Fruit fly (Drosophila melanogaster) whole organism, embryonic: ENCODE data around the gene CG1273.

ENCODE experiments used
- Ada2b ChIP-seq: fragments of 200-800 bp; sonication (Bioruptor generic); IDR thresholded peaks from 2 replicates; pipeline ENCODE4 v1.3.6; 2022; ENCODE audit warnings: missing biosample characterization, missing genetic modification characterization
- B-H2 ChIP-seq: fragments of 200-800 bp; sonication (Bioruptor generic); optimal IDR thresholded peaks from 2 replicates; lab custom pipeline; 2018; ENCODE audit warnings: missing biosample characterization, mild to moderate bottlenecking, missing genetic modification characterization
- CG12769 ChIP-seq: fragments of 200-800 bp; sonication (Bioruptor generic); optimal IDR thresholded peaks from 2 replicates; lab custom pipeline; 2019; ENCODE audit warnings: missing biosample characterization, mild to moderate bottlenecking, missing genetic modification characterization, moderate library complexity
- CG13624 ChIP-seq: fragments of 200-800 bp; sonication (Bioruptor generic); optimal IDR thresholded peaks from 2 replicates; lab custom pipeline; 2016; ENCODE audit warnings: missing biosample characterization, missing genetic modification characterization
- CG14014 ChIP-seq: fragments of 200-800 bp; sonication (Bioruptor generic); IDR thresholded peaks from 2 replicates; pipeline ENCODE4 v1.3.6; 2022; ENCODE audit warnings: missing biosample characterization, missing genetic modification characterization
- CG15073 ChIP-seq: fragments of 200-800 bp; sonication (Bioruptor generic); optimal IDR thresholded peaks from 2 replicates; lab custom pipeline; 2016; ENCODE audit warnings: missing biosample characterization, missing genetic modification characterization
- CG1529 ChIP-seq: fragments of 200-800 bp; sonication (Bioruptor generic); optimal IDR thresholded peaks from 3 replicates; lab custom pipeline; 2018; ENCODE audit warnings: missing biosample characterization, missing genetic modification characterization
- CG15696 ChIP-seq: fragments of 200-800 bp; sonication (Bioruptor generic); optimal IDR thresholded peaks from 2 replicates; lab custom pipeline; 2019; ENCODE audit warnings: missing biosample characterization, mild to moderate bottlenecking, missing genetic modification characterization, moderate library complexity
- CG17361 ChIP-seq: fragments of 200-800 bp; sonication (Bioruptor generic); IDR thresholded peaks from 3 replicates; pipeline ENCODE4 v1.3.6; 2022; ENCODE audit warnings: missing biosample characterization, missing genetic modification characterization
- CG18619 ChIP-seq: fragments of 200-800 bp; sonication (Bioruptor generic); optimal IDR thresholded peaks from 3 replicates; lab custom pipeline; 2017; ENCODE audit warnings: missing biosample characterization, mild to moderate bottlenecking, missing genetic modification characterization
- CG2889 ChIP-seq: fragments of 200-800 bp; sonication (Bioruptor generic); IDR thresholded peaks from 3 replicates; pipeline ENCODE4 v1.3.6; 2022; ENCODE audit warnings: missing biosample characterization, missing genetic modification characterization
- CG31441 ChIP-seq: fragments of 200-800 bp; sonication (Bioruptor generic); IDR thresholded peaks from 2 replicates; pipeline ENCODE4 v1.3.6; 2022; ENCODE audit warnings: missing biosample characterization, missing genetic modification characterization
- CG4730 ChIP-seq: fragments of 200-800 bp; sonication (Bioruptor generic); IDR thresholded peaks from 2 replicates; pipeline ENCODE4 v1.3.6; 2022; ENCODE audit warnings: missing biosample characterization, missing genetic modification characterization
- CG6765 ChIP-seq: fragments of 200-800 bp; sonication (Bioruptor generic); optimal IDR thresholded peaks from 3 replicates; lab custom pipeline; 2017; ENCODE audit warnings: missing biosample characterization, mild to moderate bottlenecking, missing genetic modification characterization
- CG7786 ChIP-seq: fragments of 200-800 bp; sonication (Bioruptor generic); optimal IDR thresholded peaks from 2 replicates; lab custom pipeline; 2016; ENCODE audit warnings: missing biosample characterization, missing genetic modification characterization
- CG8359 ChIP-seq: fragments of 200-800 bp; sonication (Bioruptor generic); optimal IDR thresholded peaks from 2 replicates; lab custom pipeline; 2017; ENCODE audit warnings: missing biosample characterization, mild to moderate bottlenecking, missing genetic modification characterization, borderline replicate concordance
- CG9215 ChIP-seq: fragments of 200-800 bp; sonication (Bioruptor generic); IDR thresholded peaks from 2 replicates; pipeline ENCODE4 v1.3.6; 2022; ENCODE audit warnings: missing biosample characterization, missing genetic modification characterization
- CG9797 ChIP-seq: fragments of 200-800 bp; sonication (Bioruptor generic); optimal IDR thresholded peaks from 3 replicates; lab custom pipeline; 2018; ENCODE audit warnings: missing biosample characterization, mild to moderate bottlenecking, missing genetic modification characterization
- D ChIP-seq, 2 experiments: fragments of 200-800 bp in 1 of 2; fragments of >200 bp in 1 of 2; sonication (Bioruptor generic) in 1 of 2; optimal IDR thresholded peaks; 2 replicates in 1 of 2; 3 replicates in 1 of 2; lab custom pipeline; 2017; ENCODE audit warnings: mild to moderate bottlenecking in 1 of 2, missing biosample characterization in 1 of 2, missing genetic modification characterization in 1 of 2, missing genetic modification reagents in 1 of 2
- Dad ChIP-seq: fragments of 200-800 bp; sonication (Bioruptor generic); optimal IDR thresholded peaks from 3 replicates; lab custom pipeline; 2016; ENCODE audit warnings: missing biosample characterization, missing genetic modification characterization
- Deaf1 ChIP-seq: fragments of 200-800 bp; optimal IDR thresholded peaks from 3 replicates; lab custom pipeline; 2019; ENCODE audit warnings: missing biosample characterization, mild to moderate bottlenecking, missing genetic modification characterization, moderate library complexity
- Elba2 ChIP-seq: fragments of 200-800 bp; sonication (Bioruptor generic); optimal IDR thresholded peaks from 3 replicates; lab custom pipeline; 2016; ENCODE audit warnings: missing biosample characterization, missing genetic modification characterization
- Hr3 ChIP-seq: fragments of 200-800 bp; sonication (Bioruptor generic); optimal IDR thresholded peaks from 3 replicates; lab custom pipeline; 2016; ENCODE audit warnings: missing biosample characterization, missing genetic modification characterization
- Jarid2 ChIP-seq: fragments of 200-800 bp; sonication (Bioruptor generic); optimal IDR thresholded peaks from 3 replicates; lab custom pipeline; 2017; ENCODE audit warnings: mild to moderate bottlenecking, missing biosample characterization, missing genetic modification reagents, missing genetic modification characterization
- Lhr ChIP-seq: fragments of 200-800 bp; sonication (Bioruptor generic); optimal IDR thresholded peaks from 3 replicates; lab custom pipeline; 2017; ENCODE audit warnings: mild to moderate bottlenecking, missing biosample characterization, missing genetic modification reagents, missing genetic modification characterization
- NfI ChIP-seq: fragments of 200-800 bp; sonication (Bioruptor generic); optimal IDR thresholded peaks from 3 replicates; lab custom pipeline; 2018; ENCODE audit warnings: missing biosample characterization, mild to moderate bottlenecking, missing genetic modification characterization, moderate library complexity
- Poxn ChIP-seq: fragments of 200-800 bp; sonication (Bioruptor generic); IDR thresholded peaks from 2 replicates; pipeline ENCODE4 v1.3.6; 2022; ENCODE audit warnings: missing biosample characterization, missing genetic modification characterization
- Sin3A ChIP-seq: fragments of >200 bp; optimal IDR thresholded peaks from 2 replicates; lab custom pipeline; 2018
- ab ChIP-seq: fragments of 200-800 bp; sonication (Bioruptor generic); optimal IDR thresholded peaks from 2 replicates; lab custom pipeline; 2016; ENCODE audit warnings: missing biosample characterization, missing genetic modification characterization
- aop ChIP-seq: fragments of 200-800 bp; sonication (Bioruptor generic); IDR thresholded peaks from 2 replicates; pipeline ENCODE4 v1.3.6; 2022; ENCODE audit warnings: missing biosample characterization, missing genetic modification characterization
- ara ChIP-seq: fragments of 200-800 bp; sonication (Bioruptor generic); IDR thresholded peaks from 2 replicates; pipeline ENCODE4 v1.3.6; 2022; ENCODE audit warnings: missing biosample characterization, missing genetic modification characterization
- ato ChIP-seq: fragments of 200-800 bp; sonication (Bioruptor generic); IDR thresholded peaks from 2 replicates; pipeline ENCODE4 v1.3.6; 2022; ENCODE audit warnings: missing biosample characterization, missing genetic modification characterization; ENCODE audit not compliant: partially characterized antibody
- caup ChIP-seq: fragments of 200-800 bp; sonication (Bioruptor generic); optimal IDR thresholded peaks from 3 replicates; lab custom pipeline; 2017; ENCODE audit warnings: missing biosample characterization, mild to moderate bottlenecking, missing genetic modification characterization, moderate library complexity; ENCODE audit not compliant: severe bottlenecking
- eve ChIP-seq, 2 experiments: fragments of >200 bp; optimal IDR thresholded peaks; 2 replicates each; lab custom pipeline; 2017; ENCODE audit warnings: missing biosample characterization in 2 of 2, missing genetic modification characterization in 2 of 2
- gcm ChIP-seq: fragments of 200-800 bp; sonication (Bioruptor generic); optimal IDR thresholded peaks from 2 replicates; lab custom pipeline; 2019; ENCODE audit warnings: missing biosample characterization, mild to moderate bottlenecking, missing genetic modification characterization, moderate library complexity
- h ChIP-seq: fragments of >200 bp; optimal IDR thresholded peaks from 2 replicates; lab custom pipeline; 2017
- lov ChIP-seq, 2 experiments: fragments of 200-800 bp in 1 of 2; fragments of >200 bp in 1 of 2; sonication (Bioruptor generic) in 1 of 2; IDR thresholded peaks in 1 of 2; optimal IDR thresholded peaks in 1 of 2; 2 replicates in 1 of 2; 3 replicates in 1 of 2; pipeline versions ENCODE4 v1.3.6 to Lab custom; 2017 to 2022; ENCODE audit warnings: missing biosample characterization in 1 of 2, missing genetic modification characterization in 1 of 2
- otp ChIP-seq: fragments of 200-800 bp; sonication (Bioruptor generic); IDR thresholded peaks from 3 replicates; pipeline ENCODE4, ENCODE4 v1.3.6; 2022; ENCODE audit warnings: missing biosample characterization, missing genetic modification characterization
- pb ChIP-seq: fragments of 200-800 bp; sonication (Bioruptor generic); optimal IDR thresholded peaks from 3 replicates; lab custom pipeline; 2016; ENCODE audit warnings: missing biosample characterization, missing genetic modification characterization
- pho ChIP-seq: fragments of 200-800 bp; sonication (Bioruptor generic); optimal IDR thresholded peaks from 2 replicates; lab custom pipeline; 2016; ENCODE audit warnings: missing biosample characterization, missing genetic modification characterization
- ranshi ChIP-seq: fragments of 200-800 bp; sonication (Bioruptor generic); IDR thresholded peaks from 2 replicates; pipeline ENCODE4 v1.3.6; 2022; ENCODE audit warnings: missing biosample characterization, missing genetic modification characterization
- sd ChIP-seq: fragments of 200-800 bp; sonication (Bioruptor generic); optimal IDR thresholded peaks from 3 replicates; lab custom pipeline; 2018; ENCODE audit warnings: missing biosample characterization, mild to moderate bottlenecking, missing genetic modification characterization, moderate library complexity
- shn ChIP-seq: fragments of 200-800 bp; sonication (Bioruptor generic); optimal IDR thresholded peaks from 3 replicates; lab custom pipeline; 2016; ENCODE audit warnings: missing biosample characterization, missing genetic modification characterization
- sug ChIP-seq: fragments of 200-800 bp; optimal IDR thresholded peaks from 2 replicates; lab custom pipeline; 2019; ENCODE audit warnings: missing biosample characterization, mild to moderate bottlenecking, missing genetic modification characterization, moderate library complexity
- toy ChIP-seq: fragments of 200-800 bp; sonication (Bioruptor generic); IDR thresholded peaks from 2 replicates; pipeline ENCODE4 v1.3.6; 2022; ENCODE audit warnings: missing biosample characterization, missing genetic modification characterization
- tup ChIP-seq: fragments of 200-800 bp; sonication (Bioruptor generic); optimal IDR thresholded peaks from 2 replicates; lab custom pipeline; 2016; ENCODE audit warnings: missing biosample characterization, mild to moderate bottlenecking, missing genetic modification characterization, moderate library complexity
- twi ChIP-seq: fragments of 200-800 bp; optimal IDR thresholded peaks from 2 replicates; lab custom pipeline; 2019; ENCODE audit warnings: missing biosample characterization, mild to moderate bottlenecking, missing genetic modification characterization, moderate library complexity
- zen2 ChIP-seq: fragments of 200-800 bp; sonication (Bioruptor generic); IDR thresholded peaks from 3 replicates; pipeline ENCODE4 v1.3.6; 2022; ENCODE audit warnings: missing biosample characterization, missing genetic modification characterization; ENCODE audit not compliant: partially characterized antibody
- zf30C ChIP-seq: fragments of 200-800 bp; sonication (Bioruptor generic); optimal IDR thresholded peaks from 3 replicates; lab custom pipeline; 2018; ENCODE audit warnings: missing biosample characterization, mild to moderate bottlenecking, missing genetic modification characterization

The CG1273 gene

dm6 chr3L:4228187-4228836 lies 35.2 kb upstream of the CG1273 start (continued):
- TF ChIP-seq CG8359 (GFP tag; lab: Kevin White, UChicago), result peak; percentile 91
- TF ChIP-seq Jarid2 (GFP tag; lab: Kevin White, UChicago), result peak; percentile 81
- peak; percentile 91 for TF ChIP-seq tup
- peak; percentile 95 for TF ChIP-seq CG14014 (GFP tag; lab: Robert Waterston, UW)
- TF ChIP-seq lov (optimal IDR thresholded peaks at IDR 0.05; lab: Kevin White, UChicago), result no peak
- peak; percentile 97 for TF ChIP-seq lov (GFP tag; IDR thresholded peaks at IDR 0.05; lab: Robert Waterston, UW)
- TF ChIP-seq eve (GFP tag; optimal IDR thresholded peaks at IDR 0.05; lab: Kevin White, UChicago), result peak in 1 of 2 experiments; percentile 97
- TF ChIP-seq Dad (GFP tag; lab: Kevin White, UChicago), result peak; percentile 93
- peak; percentile 81 for TF ChIP-seq Deaf1 (tag; lab: Kevin White, UChicago)
- peak; percentile 95 for TF ChIP-seq aop
- peak; percentile 44 for TF ChIP-seq CG9797 (GFP tag; lab: Kevin White, UChicago)
- TF ChIP-seq pho, result peak; percentile 78
- peak; percentile 96 for TF ChIP-seq Lhr (GFP tag; lab: Kevin White, UChicago)
- peak; percentile 98 for TF ChIP-seq ara (GFP tag; lab: Robert Waterston, UW)
- TF ChIP-seq CG1529 (GFP tag; lab: Kevin White, UChicago), result peak; percentile 98
- peak; percentile 98 for TF ChIP-seq CG12769
- peak; percentile 97 for TF ChIP-seq CG17361 (GFP tag; lab: Robert Waterston, UW)
- peak; percentile 96 for TF ChIP-seq ranshi (GFP tag; lab: Robert Waterston, UW)
- TF ChIP-seq Poxn (GFP tag; lab: Robert Waterston, UW), result peak; percentile 41; the same call in 1 of the 2 replicates
- TF ChIP-seq sd (tag; lab: Kevin White, UChicago), result peak; percentile 78
- no peak for TF ChIP-seq Elba2
- peak; percentile 98 for TF ChIP-seq CG31441
- TF ChIP-seq CG15696, result peak; percentile 87
- peak; percentile 90 for TF ChIP-seq CG13624 (GFP tag; lab: Kevin White, UChicago)
- peak; percentile 77 for TF ChIP-seq B-H2 (GFP tag; lab: Kevin White, UChicago)
- peak; percentile 95 for TF ChIP-seq shn
- TF ChIP-seq CG7786 (GFP tag; lab: Kevin White, UChicago), result peak; percentile 93
- TF ChIP-seq caup (GFP tag; lab: Kevin White, UChicago), result peak; percentile 90
- peak; percentile 90 for TF ChIP-seq sug (tag; lab: Kevin White, UChicago)
- no peak for TF ChIP-seq zen2 (GFP tag; lab: Robert Waterston, UW)
- TF ChIP-seq CG2889 (GFP tag; lab: Robert Waterston, UW), result peak; percentile 91
- peak; percentile 94 for TF ChIP-seq pb
- no peak for TF ChIP-seq ato
- TF ChIP-seq toy (GFP tag; lab: Robert Waterston, UW), result peak; percentile 73
- TF ChIP-seq ab (GFP tag; lab: Kevin White, UChicago), result peak; percentile 88
- peak; percentile 97 for TF ChIP-seq Ada2b (GFP tag; lab: Robert Waterston, UW)
- peak; percentile 42 for TF ChIP-seq CG6765 (GFP tag; lab: Kevin White, UChicago)
- peak; percentile 96 for TF ChIP-seq gcm (GFP tag; lab: Kevin White, UChicago)
- TF ChIP-seq twi (tag; lab: Kevin White, UChicago), result peak; percentile 94
- TF ChIP-seq zf30C (GFP tag; lab: Kevin White, UChicago), result peak; percentile 91
- peak; percentile 97 for TF ChIP-seq Hr3 (GFP tag; lab: Kevin White, UChicago)
- TF ChIP-seq h, result no peak
- no peak for TF ChIP-seq D (optimal IDR thresholded peaks at IDR 0.05; lab: Kevin White, UChicago)
- TF ChIP-seq D (GFP tag; optimal IDR thresholded peaks at IDR 0.05; lab: Kevin White, UChicago), result peak; percentile 97
- peak; percentile 86 for TF ChIP-seq CG15073 (GFP tag; lab: Kevin White, UChicago)
- TF ChIP-seq NfI (GFP tag; lab: Kevin White, UChicago), result peak; percentile 96
- peak; percentile 83 for TF ChIP-seq CG9215 (GFP tag; lab: Robert Waterston, UW)
- peak; percentile 93 for TF ChIP-seq CG4730
- TF ChIP-seq Sin3A (lab: Kevin White, UChicago), result no peak
- peak; percentile 99 for TF ChIP-seq otp (GFP tag; lab: Robert Waterston, UW)
- peak; percentile 91 for TF ChIP-seq CG18619 (GFP tag; lab: Kevin White, UChicago)
